Worm (Caenorhabditis elegans): ENCODE results near the gene R12B2.6.

Gene R12B2.6

DNA sequence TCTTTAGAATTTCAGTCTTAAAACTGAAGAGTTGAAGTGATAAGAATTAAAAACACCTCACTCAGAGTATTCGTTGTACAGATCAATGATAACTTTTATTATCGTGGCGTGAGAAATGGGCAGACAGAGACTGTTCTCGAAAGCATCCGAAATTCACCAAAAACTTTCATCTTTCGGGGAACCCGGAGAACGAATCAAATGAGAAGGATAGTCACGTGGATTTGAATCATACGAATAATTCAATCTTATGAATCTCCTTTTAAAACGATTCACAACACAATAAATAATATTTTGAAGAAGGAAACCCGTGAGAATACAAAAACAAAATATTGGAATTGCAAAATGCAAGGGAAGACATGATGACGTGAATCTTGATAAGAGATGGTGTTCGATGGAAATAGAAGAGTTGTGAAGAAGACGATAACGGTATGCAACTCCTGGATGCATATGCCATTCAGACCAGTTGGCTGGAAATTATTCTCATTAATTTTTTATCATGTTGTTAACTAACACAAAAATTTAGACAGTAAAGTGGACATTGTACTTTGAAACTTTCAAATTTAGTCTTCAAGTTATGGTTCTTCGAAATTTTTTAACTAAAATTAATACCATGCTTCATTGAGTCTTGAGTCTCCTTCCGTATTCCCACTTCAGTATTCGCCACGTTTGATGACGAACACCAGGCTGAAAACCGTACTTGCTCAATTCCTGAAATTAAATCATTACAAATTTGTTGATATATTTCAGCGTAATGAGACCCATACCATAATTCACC, 43.1 kb upstream of the R12B2.6 start (continued):
- TF ChIP-seq ama-1 (optimal IDR thresholded peaks at IDR 0.05) = no peak
- no peak for TF ChIP-seq jun-1 (tag; optimal IDR thresholded peaks at IDR 0.05)
- TF ChIP-seq nhr-77 (tag; optimal IDR thresholded peaks at IDR 0.05) = no peak
- TF ChIP-seq nhr-25 (tag; optimal IDR thresholded peaks at IDR 0.05; ENCODE audit: borderline replicate concordance, insufficient read depth) = no peak
- no peak for TF ChIP-seq nhr-48 (tag; optimal IDR thresholded peaks at IDR 0.05)
- no peak for TF ChIP-seq ZK337.2 (GFP tag; IDR thresholded peaks at IDR 0.05)
- no peak for TF ChIP-seq dpl-1 (GFP tag; optimal IDR thresholded peaks at IDR 0.05)
- TF ChIP-seq mep-1 (tag; optimal IDR thresholded peaks at IDR 0.05) = peak; percentile 34
- no peak for TF ChIP-seq nhr-42 (GFP tag; IDR thresholded peaks at IDR 0.05)
- no peak for TF ChIP-seq pqm-1 (tag; optimal IDR thresholded peaks at IDR 0.05)
- no peak for TF ChIP-seq daf-16 (GFP tag; optimal IDR thresholded peaks at IDR 0.05)
- peak; percentile 61 for TF ChIP-seq daf-16 (tag; optimal IDR thresholded peaks at IDR 0.05)
- no peak for TF ChIP-seq ctbp-1 (GFP tag; IDR thresholded peaks at IDR 0.05)
- no peak for TF ChIP-seq nhr-6 (tag; optimal IDR thresholded peaks at IDR 0.05)
- no peak for TF ChIP-seq snpc-1.2 (GFP tag; IDR thresholded peaks at IDR 0.05)
- TF ChIP-seq nhr-237 (tag; optimal IDR thresholded peaks at IDR 0.05) = no peak
- TF ChIP-seq skn-1 (tag; optimal IDR thresholded peaks at IDR 0.05) = no peak
- TF ChIP-seq hmg-1.1 (GFP tag; IDR thresholded peaks at IDR 0.05) = 0 out of 2 replicates have a peak, but pooled peaks have one; percentile 12
- no peak for TF ChIP-seq Y75B8A.6 (GFP tag; IDR thresholded peaks at IDR 0.05)
- no peak for TF ChIP-seq tra-1 (GFP tag; IDR thresholded peaks at IDR 0.05)
- no peak for TF ChIP-seq T20F7.1 (GFP tag; optimal IDR thresholded peaks at IDR 0.05)
- no peak for TF ChIP-seq F10B5.3 (tag; optimal IDR thresholded peaks at IDR 0.05)
- no peak for TF ChIP-seq mxl-2 (GFP tag; conservative IDR thresholded peaks at IDR 0.05)
- no peak for TF ChIP-seq spr-3 (GFP tag; optimal IDR thresholded peaks at IDR 0.05)
- no peak for TF ChIP-seq T26A8.4 (GFP tag; IDR thresholded peaks at IDR 0.05)
- TF ChIP-seq mxl-3 (GFP tag; optimal IDR thresholded peaks at IDR 0.05) = no peak
- no peak for TF ChIP-seq ztf-11 (tag; optimal IDR thresholded peaks at IDR 0.05)
- TF ChIP-seq madf-9 (GFP tag; conservative IDR thresholded peaks at IDR 0.05) = no peak
- no peak for TF ChIP-seq ZK546.5 (tag; optimal IDR thresholded peaks at IDR 0.05)
- no peak for TF ChIP-seq lin-1 (GFP tag; IDR thresholded peaks at IDR 0.05)

ce11 chrIII:5876140-5876675, 42.3 kb upstream of the R12B2.6 start, which contains the start of gene aldo-2:
Gene aldo-2 (minus strand): TSS chrIII:5876625.
- TF ChIP-seq dpl-1 (GFP tag; optimal IDR thresholded peaks at IDR 0.05) (peak; percentile 28), lin-38 (GFP tag; IDR thresholded peaks at IDR 0.05) (peak; percentile 76), mes-2 (tag; optimal IDR thresholded peaks at IDR 0.05; ENCODE audit: poor library complexity, severe bottlenecking) (peak; percentile 12), mep-1 (tag; optimal IDR thresholded peaks at IDR 0.05) (peak; percentile 46), hif-1 (tag; optimal IDR thresholded peaks at IDR 0.05) (peak in 1 of 2 experiments; percentile 56), dmd-6 (GFP tag; IDR thresholded peaks at IDR 0.05) (peak; percentile 13; the same call in 1 of the 2 replicates), mdl-1 (tag; optimal IDR thresholded peaks at IDR 0.05) (peak in 1 of 2 experiments; percentile 21), nhr-41 (GFP tag; IDR thresholded peaks at IDR 0.05) (no peak), Y75B8A.6 (GFP tag; IDR thresholded peaks at IDR 0.05) (no peak), unc-39 (tag; optimal IDR thresholded peaks at IDR 0.05) (no peak), dve-1 (tag; optimal IDR thresholded peaks at IDR 0.05; ENCODE audit: insufficient read depth) (peak; percentile 12), unc-130 (GFP tag; optimal IDR thresholded peaks at IDR 0.05) (peak; percentile 63), ama-1 (optimal IDR thresholded peaks at IDR 0.05) (peak; percentile 97), hlh-11 (tag; optimal IDR thresholded peaks at IDR 0.05) (peak; percentile 32), hlh-30 (tag; optimal IDR thresholded peaks at IDR 0.05; ENCODE audit: insufficient read depth) (peak; percentile 36), Y48G9A.11 (GFP tag; IDR thresholded peaks at IDR 0.05) (peak; percentile 37; the same call in 1 of the 2 replicates), lin-15B (tag; optimal IDR thresholded peaks at IDR 0.05) (no peak), ZK337.2 (GFP tag; IDR thresholded peaks at IDR 0.05) (0 out of 2 replicates have a peak, but pooled peaks have one; percentile 19), fos-1 (tag; optimal IDR thresholded peaks at IDR 0.05) (no peak), mxl-3 (GFP tag; optimal IDR thresholded peaks at IDR 0.05) (peak; percentile 43), madf-9 (GFP tag; conservative IDR thresholded peaks at IDR 0.05) (peak; percentile 40; the same call in 1 of the 2 replicates), tra-1 (GFP tag; IDR thresholded peaks at IDR 0.05) (0 out of 2 replicates have a peak, but pooled peaks have one; percentile 11), lin-13 (GFP tag; optimal IDR thresholded peaks at IDR 0.05) (peak; percentile 32), unc-62 (GFP tag; optimal IDR thresholded peaks at IDR 0.05 in 1 of 2) (peak in 1 of 2 experiments; percentile 96), unc-62 (tag; optimal IDR thresholded peaks at IDR 0.05) (no peak), nhr-28 (tag; optimal IDR thresholded peaks at IDR 0.05) (peak; percentile 7)
